Fruit fly (Drosophila melanogaster): Measurements from ENCODE around the gene CG17186.

Gene CG17186

DNA sequence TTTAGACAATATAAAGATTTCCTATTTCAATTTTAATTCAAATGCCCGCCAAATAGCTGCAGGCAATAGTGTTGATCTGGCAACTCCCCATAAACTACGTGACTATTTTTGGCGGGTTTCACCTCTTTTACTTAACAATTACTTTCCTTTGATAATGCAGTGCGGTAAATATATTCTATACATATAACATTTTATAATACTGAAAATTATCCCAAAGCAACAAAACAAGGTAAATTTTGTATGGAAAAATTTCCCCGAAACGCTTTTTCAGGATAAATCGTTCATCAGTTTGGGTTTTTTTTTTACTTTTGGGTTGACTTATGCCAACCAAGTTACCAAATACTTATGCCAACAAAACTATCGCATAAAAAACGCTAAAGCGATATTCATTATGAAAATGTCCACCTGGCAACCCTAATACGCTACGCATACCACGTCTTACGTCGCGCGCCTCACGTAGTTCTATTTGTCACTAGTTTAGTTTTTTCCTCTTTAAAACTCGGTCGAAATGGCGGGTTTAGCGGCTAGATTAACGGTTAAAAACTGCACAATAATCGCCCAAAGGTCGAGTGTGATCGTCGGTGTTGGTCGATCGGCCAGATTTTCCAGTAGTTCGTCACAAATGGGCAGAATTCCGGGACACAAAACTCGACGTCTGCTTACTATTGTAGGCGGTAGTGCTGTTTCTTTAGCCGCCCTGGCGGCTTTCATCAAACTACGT is 30.3 kb downstream of the CG17186 start, which contains the start of gene MICU3 (continued):
- TF ChIP-seq Usf (GFP tag; optimal IDR thresholded peaks at IDR 0.05) (peak; percentile 31), hb (GFP tag; IDR thresholded peaks at IDR 0.05; ENCODE audit: partially characterized antibody) (peak; percentile 69), Awh (GFP tag; IDR thresholded peaks at IDR 0.05) (no peak), CG5180 (GFP tag; optimal IDR thresholded peaks at IDR 0.05) (no peak), CG6689 (GFP tag; IDR thresholded peaks at IDR 0.05) (peak; percentile 66), lbe (GFP tag; optimal IDR thresholded peaks at IDR 0.05) (no peak), CG16815 (GFP tag; optimal IDR thresholded peaks at IDR 0.05) (peak; percentile 40), CG16863 (GFP tag; optimal IDR thresholded peaks at IDR 0.05) (peak; percentile 41), CG4617 (GFP tag; optimal IDR thresholded peaks at IDR 0.05; ENCODE audit: borderline replicate concordance) (peak; percentile 49), ind (GFP tag; optimal IDR thresholded peaks at IDR 0.05) (peak; percentile 79), fd102C (GFP tag; optimal IDR thresholded peaks at IDR 0.05) (no peak), unc-4 (GFP tag; IDR thresholded peaks at IDR 0.05; ENCODE audit: partially characterized antibody) (peak; percentile 78), CG2116 (GFP tag; optimal IDR thresholded peaks at IDR 0.05) (peak; percentile 53), CG14014 (GFP tag; IDR thresholded peaks at IDR 0.05) (peak; percentile 65), HLH54F (GFP tag; optimal IDR thresholded peaks at IDR 0.05) (peak; percentile 61), CG11504 (tag; optimal IDR thresholded peaks at IDR 0.05) (no peak), Side (GFP tag; optimal IDR thresholded peaks at IDR 0.05) (peak; percentile 10), E2f1 (GFP tag; IDR thresholded peaks at IDR 0.05) (peak; percentile 50), mirr (GFP tag; optimal IDR thresholded peaks at IDR 0.05) (no peak), prd (optimal IDR thresholded peaks at IDR 0.05) (no peak), prd (GFP tag; IDR thresholded peaks at IDR 0.05) (peak; percentile 75; the same call in 2 of the 3 replicates), pfk (GFP tag; optimal IDR thresholded peaks at IDR 0.05) (no peak), CG6765 (GFP tag; optimal IDR thresholded peaks at IDR 0.05) (no peak), maf-S (GFP tag; optimal IDR thresholded peaks at IDR 0.05) (peak; percentile 57), z (GFP tag; IDR thresholded peaks at IDR 0.05) (no peak), CG12942 (GFP tag; optimal IDR thresholded peaks at IDR 0.05) (peak; percentile 51), CG7745 (tag; optimal IDR thresholded peaks at IDR 0.05) (no peak), CG30403 (GFP tag; optimal IDR thresholded peaks at IDR 0.05) (peak; percentile 78), sqz (GFP tag; optimal IDR thresholded peaks at IDR 0.05) (peak; percentile 11), crp (GFP tag; optimal IDR thresholded peaks at IDR 0.05) (peak in 1 of 2 experiments; percentile 31), NfI (GFP tag; optimal IDR thresholded peaks at IDR 0.05) (peak; percentile 61), CG32772 (GFP tag; IDR thresholded peaks at IDR 0.05) (peak; percentile 59; the same call in 1 of the 2 replicates), jumu (GFP tag; optimal IDR thresholded peaks at IDR 0.05) (peak; percentile 68), lov (optimal IDR thresholded peaks at IDR 0.05) (no peak), lov (GFP tag; IDR thresholded peaks at IDR 0.05) (no peak), gce (GFP tag; IDR thresholded peaks at IDR 0.05) (no peak), cas (GFP tag; IDR thresholded peaks at IDR 0.05) (no peak), sisA (GFP tag; IDR thresholded peaks at IDR 0.05) (peak; percentile 65), CG13123 (GFP tag; optimal IDR thresholded peaks at IDR 0.05) (peak; percentile 9), vvl (GFP tag; IDR thresholded peaks at IDR 0.05) (peak; percentile 72), Lpt (GFP tag; optimal IDR thresholded peaks at IDR 0.05) (no peak), CG14667 (GFP tag; IDR thresholded peaks at IDR 0.05) (no peak), ab (GFP tag; optimal IDR thresholded peaks at IDR 0.05) (peak; percentile 17), CHES-1-like (GFP tag; optimal IDR thresholded peaks at IDR 0.05) (peak; percentile 22), pho (GFP tag; optimal IDR thresholded peaks at IDR 0.05) (peak; percentile 64), al (GFP tag; IDR thresholded peaks at IDR 0.05) (peak; percentile 67), Dbx (GFP tag; IDR thresholded peaks at IDR 0.05) (peak; percentile 56; the same call in 1 of the 3 replicates), CG3163 (GFP tag; optimal IDR thresholded peaks at IDR 0.05) (no peak), ash1 (GFP tag; optimal IDR thresholded peaks at IDR 0.05) (no peak), CG11398 (GFP tag; optimal IDR thresholded peaks at IDR 0.05) (no peak), Doc3 (GFP tag; IDR thresholded peaks at IDR 0.05; ENCODE audit: partially characterized antibody) (peak; percentile 80)

Measured in whole organism, embryonic.